Worm (Caenorhabditis elegans) whole organism, L4 larva: ENCODE measurements around the gene F47B8.14.

Source experiments
- ceh-28 ChIP-seq: fragments of 150-350 bp; optimal IDR thresholded peaks from 2 replicates; lab custom pipeline; 2014; ENCODE audit warnings: missing biosample characterization, missing genetic modification reagents, missing genetic modification characterization
- fos-1 ChIP-seq: fragments of 150-350 bp; optimal IDR thresholded peaks from 2 replicates; lab custom pipeline; 2014; ENCODE audit warnings: missing biosample characterization, missing genetic modification characterization
- nhr-25 ChIP-seq: sonication (generic microtip); optimal IDR thresholded peaks from 2 replicates; lab custom pipeline; 2017; ENCODE audit warnings: missing genetic modification characterization, mild to moderate bottlenecking, missing compliant biosample characterization, antibody characterized with exemption, moderate library complexity, borderline replicate concordance; ENCODE audit not compliant: insufficient read depth
- nhr-76 ChIP-seq: fragments of 150-350 bp; optimal IDR thresholded peaks from 2 replicates; lab custom pipeline; 2014; ENCODE audit warnings: missing biosample characterization, missing genetic modification characterization
- pha-4 ChIP-seq, 2 experiments: fragments of 150-350 bp in 1 of 2; fragments of 200-800 bp in 1 of 2; sonication (Bioruptor generic) in 1 of 2; IDR thresholded peaks in 1 of 2; optimal IDR thresholded peaks in 1 of 2; 2 replicates each; pipeline versions ENCODE4 v1.3.6 to Lab custom; 2014 to 2022; ENCODE audit warnings: missing genetic modification characterization in 2 of 2, missing genetic modification reagents in 2 of 2, missing biosample characterization in 1 of 2, missing compliant biosample characterization in 1 of 2

DNA sequence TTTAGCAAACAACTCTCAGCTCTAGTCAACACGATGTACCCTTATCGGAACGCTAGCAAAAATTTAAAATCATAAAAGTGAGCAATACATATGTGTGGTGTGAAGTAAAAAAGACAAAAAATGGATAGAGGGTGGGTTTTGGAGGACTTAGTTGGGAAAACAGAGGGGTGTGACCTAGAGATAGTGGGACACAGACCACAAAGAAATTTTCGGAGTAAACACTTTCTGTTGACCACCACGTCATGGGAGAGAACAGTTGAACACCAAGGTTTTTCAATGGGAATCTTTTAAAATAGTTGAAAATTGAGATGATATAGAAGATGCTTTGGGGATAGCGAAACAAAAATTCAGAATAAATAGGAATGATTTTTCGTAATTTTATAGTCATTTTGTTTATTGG, 3.1 kb upstream of the F47B8.14 start:
- TF ChIP-seq nhr-76 (tag; lab: Kevin White, UChicago): no peak
- TF ChIP-seq ceh-28 (tag; lab: Kevin White, UChicago): no peak
- TF ChIP-seq fos-1: no peak
- TF ChIP-seq pha-4 (GFP tag; IDR thresholded peaks at IDR 0.05; lab: Robert Waterston, UW): no peak
- no peak for TF ChIP-seq pha-4 (tag; optimal IDR thresholded peaks at IDR 0.05; lab: Kevin White, UChicago)
- TF ChIP-seq nhr-25 (tag; lab: Kevin White, UChicago): no peak
